Worm (Caenorhabditis elegans) whole organism, late embryonic: Measurements from ENCODE around the gene C07E3.10.
A peak's percentile ranks its signal among the peaks of the same experiment; 100 is the strongest.

Experiments
- C08G9.2 ChIP-seq: sonication (generic microtip); optimal IDR thresholded peaks from 2 replicates; lab custom pipeline; 2016; ENCODE audit warnings: mild to moderate bottlenecking, missing genetic modification characterization, moderate library complexity, missing compliant biosample characterization
- F13H6.1 ChIP-seq: sonication (generic microtip); optimal IDR thresholded peaks from 2 replicates; lab custom pipeline; 2016; ENCODE audit warnings: missing genetic modification characterization, missing compliant biosample characterization
- K09A11.1 ChIP-seq: sonication (generic microtip); optimal IDR thresholded peaks from 2 replicates; lab custom pipeline; 2017; ENCODE audit warnings: antibody characterized with exemption, mild to moderate bottlenecking, missing genetic modification characterization, missing compliant biosample characterization; ENCODE audit not compliant: insufficient read depth
- T23F11.4 ChIP-seq: fragments of 200-800 bp; sonication (Bioruptor generic); optimal IDR thresholded peaks from 2 replicates; lab custom pipeline; 2018; ENCODE audit warnings: mild to moderate bottlenecking, missing genetic modification characterization, missing compliant biosample characterization
- ahr-1 ChIP-seq: sonication (generic microtip); optimal IDR thresholded peaks from 2 replicates; lab custom pipeline; 2016; ENCODE audit warnings: missing genetic modification characterization, missing compliant biosample characterization
- ceh-14 ChIP-seq: sonication (generic microtip); optimal IDR thresholded peaks from 2 replicates; lab custom pipeline; 2016; ENCODE audit warnings: missing genotype, missing genetic modification characterization, missing compliant biosample characterization
- ceh-18 ChIP-seq: sonication (generic microtip); optimal IDR thresholded peaks from 2 replicates; lab custom pipeline; 2016; ENCODE audit warnings: missing genetic modification characterization, missing compliant biosample characterization
- ceh-2 ChIP-seq: sonication (generic microtip); optimal IDR thresholded peaks from 2 replicates; lab custom pipeline; 2016; ENCODE audit warnings: missing genotype, missing genetic modification characterization, missing compliant biosample characterization
- ceh-22 ChIP-seq: sonication (generic microtip); optimal IDR thresholded peaks from 2 replicates; lab custom pipeline; 2017; ENCODE audit warnings: missing biosample characterization, missing genetic modification characterization
- ceh-30 ChIP-seq: fragments of 150-350 bp; optimal IDR thresholded peaks from 2 replicates; lab custom pipeline; 2014; ENCODE audit warnings: missing biosample characterization, missing genetic modification characterization
- ceh-34 ChIP-seq: sonication (generic microtip); optimal IDR thresholded peaks from 2 replicates; lab custom pipeline; 2016; ENCODE audit warnings: mild to moderate bottlenecking, missing genetic modification characterization, missing compliant biosample characterization
- ceh-45 ChIP-seq: fragments of 200-800 bp; sonication (Bioruptor generic); IDR thresholded peaks from 2 replicates; pipeline ENCODE4 v1.3.6; 2022; ENCODE audit warnings: missing genetic modification reagents, missing genetic modification characterization, missing compliant biosample characterization
- ceh-48 ChIP-seq: sonication (generic microtip); optimal IDR thresholded peaks from 2 replicates; lab custom pipeline; 2016; ENCODE audit warnings: missing genetic modification characterization, inconsistent platforms, missing compliant biosample characterization
- che-1 ChIP-seq: sonication (generic microtip); optimal IDR thresholded peaks from 2 replicates; lab custom pipeline; 2016; ENCODE audit warnings: mild to moderate bottlenecking, missing genetic modification characterization, missing compliant biosample characterization
- dve-1 ChIP-seq: sonication (generic microtip); optimal IDR thresholded peaks from 2 replicates; lab custom pipeline; 2017; ENCODE audit warnings: antibody characterized with exemption, mild to moderate bottlenecking, missing genetic modification characterization, missing compliant biosample characterization
- elt-2 ChIP-seq: sonication (generic microtip); optimal IDR thresholded peaks from 2 replicates; lab custom pipeline; 2016; ENCODE audit warnings: missing genetic modification reagents, missing genetic modification characterization, missing compliant biosample characterization
- eyg-1 ChIP-seq: sonication (generic microtip); optimal IDR thresholded peaks from 2 replicates; lab custom pipeline; 2016; ENCODE audit warnings: missing genotype, missing genetic modification characterization, missing compliant biosample characterization
- fkh-6 ChIP-seq: sonication (generic microtip); optimal IDR thresholded peaks from 2 replicates; lab custom pipeline; 2016; ENCODE audit warnings: missing genetic modification characterization, missing compliant biosample characterization
- gmeb-2 ChIP-seq: sonication (generic microtip); optimal IDR thresholded peaks from 2 replicates; lab custom pipeline; 2016; ENCODE audit warnings: missing genetic modification characterization, inconsistent platforms, missing compliant biosample characterization
- hlh-15 ChIP-seq: sonication (generic microtip); optimal IDR thresholded peaks from 2 replicates; lab custom pipeline; 2016; ENCODE audit warnings: missing genetic modification characterization, missing compliant biosample characterization
- hlh-30 ChIP-seq: sonication (generic microtip); optimal IDR thresholded peaks from 2 replicates; lab custom pipeline; 2017; ENCODE audit warnings: antibody characterized with exemption, missing genetic modification characterization, missing compliant biosample characterization; ENCODE audit not compliant: insufficient read depth
- hlh-6 ChIP-seq: sonication (generic microtip); optimal IDR thresholded peaks from 2 replicates; lab custom pipeline; 2016; ENCODE audit warnings: missing genotype, missing genetic modification characterization, missing compliant biosample characterization
- hlh-8 ChIP-seq: sonication (generic microtip); optimal IDR thresholded peaks from 2 replicates; lab custom pipeline; 2016; ENCODE audit warnings: missing genotype, missing genetic modification characterization, missing compliant biosample characterization
- mec-3 ChIP-seq: sonication (generic microtip); optimal IDR thresholded peaks from 2 replicates; lab custom pipeline; 2016; ENCODE audit warnings: borderline replicate concordance, missing genetic modification characterization, missing compliant biosample characterization
- nhr-232 ChIP-seq: sonication (generic microtip); optimal IDR thresholded peaks from 2 replicates; lab custom pipeline; 2016; ENCODE audit warnings: missing genetic modification characterization, missing compliant biosample characterization
- pax-1 ChIP-seq: fragments of 150-350 bp; optimal IDR thresholded peaks from 2 replicates; lab custom pipeline; 2014; ENCODE audit warnings: missing biosample characterization, missing genetic modification characterization
- pha-2 ChIP-seq: sonication (generic microtip); optimal IDR thresholded peaks from 2 replicates; lab custom pipeline; 2017; ENCODE audit warnings: mild to moderate bottlenecking, missing genetic modification characterization, missing compliant biosample characterization
- pha-4 ChIP-seq: fragments of 150-350 bp; optimal IDR thresholded peaks from 2 replicates; lab custom pipeline; 2018; ENCODE audit warnings: missing biosample characterization, missing genetic modification reagents, missing genetic modification characterization
- rnt-1 ChIP-seq: sonication (generic microtip); optimal IDR thresholded peaks from 2 replicates; lab custom pipeline; 2016; ENCODE audit warnings: missing genetic modification characterization, missing compliant biosample characterization
- sdc-2 ChIP-seq: sonication (generic microtip); optimal IDR thresholded peaks from 2 replicates; lab custom pipeline; 2016; ENCODE audit warnings: missing genotype, missing genetic modification characterization, missing compliant biosample characterization
- sox-2 ChIP-seq: fragments of 200-800 bp; sonication (Bioruptor generic); IDR thresholded peaks from 2 replicates; pipeline ENCODE4 v1.3.6; 2022; ENCODE audit warnings: missing genetic modification reagents, missing genetic modification characterization, missing compliant biosample characterization
- sox-4 ChIP-seq: sonication (generic microtip); optimal IDR thresholded peaks from 2 replicates; lab custom pipeline; 2017; ENCODE audit warnings: mild to moderate bottlenecking, missing genetic modification characterization, inconsistent platforms, missing compliant biosample characterization
- tbx-2 ChIP-seq: sonication (generic microtip); optimal IDR thresholded peaks from 2 replicates; lab custom pipeline; 2016; ENCODE audit warnings: missing genetic modification characterization, missing compliant biosample characterization
- tbx-7 ChIP-seq: sonication (generic microtip); optimal IDR thresholded peaks from 2 replicates; lab custom pipeline; 2016; ENCODE audit warnings: missing genotype, missing genetic modification characterization, missing compliant biosample characterization
- unc-42 ChIP-seq: sonication (generic microtip); optimal IDR thresholded peaks from 2 replicates; lab custom pipeline; 2016; ENCODE audit warnings: missing genotype, missing genetic modification characterization, missing compliant biosample characterization
- unc-55 ChIP-seq: sonication (generic microtip); optimal IDR thresholded peaks from 2 replicates; lab custom pipeline; 2017; ENCODE audit warnings: missing biosample characterization, missing genetic modification reagents, missing genetic modification characterization
- unc-86 ChIP-seq: sonication (generic microtip); optimal IDR thresholded peaks from 2 replicates; lab custom pipeline; 2016; ENCODE audit warnings: missing genetic modification characterization, missing compliant biosample characterization
- zip-5 ChIP-seq: sonication (generic microtip); optimal IDR thresholded peaks from 2 replicates; lab custom pipeline; 2016; ENCODE audit warnings: missing genetic modification characterization, missing compliant biosample characterization

The C07E3.10 gene

DNA sequence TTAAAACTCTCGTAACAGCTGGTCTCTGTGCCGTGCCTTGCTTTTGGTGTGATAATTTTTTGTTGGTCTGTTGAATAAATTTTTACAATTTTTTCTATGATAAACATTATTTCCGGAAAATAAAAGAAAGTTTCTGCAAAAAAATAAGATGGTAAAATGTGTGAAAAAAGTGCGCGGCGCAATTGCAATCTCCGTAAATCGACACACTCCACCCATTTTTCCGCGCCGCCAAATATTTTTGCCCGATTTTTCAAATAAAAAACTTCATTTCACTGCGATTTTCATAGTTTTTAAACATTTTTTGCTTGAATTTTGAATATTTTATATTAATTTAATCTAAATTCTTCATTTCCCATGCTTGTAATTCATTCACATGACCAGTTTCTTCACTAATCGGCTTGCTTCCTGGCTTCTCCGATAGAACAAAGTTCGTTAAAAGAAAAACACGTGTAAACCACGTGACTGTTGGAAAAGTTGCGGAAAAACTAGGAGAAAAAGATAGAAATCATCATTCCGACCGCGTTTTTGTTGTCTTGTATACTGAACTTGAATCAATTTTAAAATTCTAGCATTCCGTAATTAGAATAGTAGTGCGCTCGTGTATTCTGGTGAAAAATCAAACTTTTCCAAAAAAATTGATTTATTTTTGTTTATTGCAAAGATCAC, 42.0 kb downstream of the C07E3.10 start (continued):
- TF ChIP-seq che-1 (tag; lab: Kevin White, UChicago), result peak; percentile 60
- TF ChIP-seq sdc-2, result no peak
- TF ChIP-seq K09A11.1 (tag; lab: Kevin White, UChicago), result peak; percentile 58
- TF ChIP-seq ceh-14 (tag; lab: Kevin White, UChicago), result peak; percentile 70
- no peak for TF ChIP-seq T23F11.4
- no peak for TF ChIP-seq unc-86 (tag; lab: Kevin White, UChicago)
- TF ChIP-seq ceh-22 (tag; lab: Kevin White, UChicago), result no peak
- TF ChIP-seq pax-1 (tag; lab: Kevin White, UChicago), result no peak
- TF ChIP-seq dve-1 (tag; lab: Kevin White, UChicago), result peak; percentile 16
- TF ChIP-seq ceh-30 (tag; lab: Kevin White, UChicago), result no peak
- peak; percentile 19; the same call in 1 of the 2 replicates for TF ChIP-seq sox-2 (GFP tag; lab: Robert Waterston, UW)
- no peak for TF ChIP-seq unc-55
- TF ChIP-seq C08G9.2, result peak; percentile 36
- TF ChIP-seq ceh-48 (tag; lab: Kevin White, UChicago), result peak; percentile 31
- TF ChIP-seq ahr-1 (tag; lab: Kevin White, UChicago), result peak; percentile 46
- peak; percentile 54 for TF ChIP-seq nhr-232 (tag; lab: Kevin White, UChicago)
- TF ChIP-seq ceh-34 (tag; lab: Kevin White, UChicago), result peak; percentile 59
- peak; percentile 0 for TF ChIP-seq fkh-6
- peak; percentile 67 for TF ChIP-seq gmeb-2 (tag; lab: Kevin White, UChicago)
- no peak for TF ChIP-seq pha-4
- TF ChIP-seq unc-42 (tag; lab: Kevin White, UChicago), result peak; percentile 34
- no peak for TF ChIP-seq hlh-6 (tag; lab: Kevin White, UChicago)
- peak; percentile 53; the same call in 1 of the 2 replicates for TF ChIP-seq ceh-45 (GFP tag; lab: Robert Waterston, UW)
- no peak for TF ChIP-seq mec-3 (tag; lab: Kevin White, UChicago)
- TF ChIP-seq F13H6.1, result peak; percentile 17
- peak; percentile 42 for TF ChIP-seq ceh-2 (tag; lab: Kevin White, UChicago)
- peak; percentile 61 for TF ChIP-seq pha-2
- no peak for TF ChIP-seq rnt-1
- TF ChIP-seq eyg-1 (tag; lab: Kevin White, UChicago), result peak; percentile 12
- peak; percentile 40 for TF ChIP-seq zip-5 (tag; lab: Kevin White, UChicago)

DNA sequence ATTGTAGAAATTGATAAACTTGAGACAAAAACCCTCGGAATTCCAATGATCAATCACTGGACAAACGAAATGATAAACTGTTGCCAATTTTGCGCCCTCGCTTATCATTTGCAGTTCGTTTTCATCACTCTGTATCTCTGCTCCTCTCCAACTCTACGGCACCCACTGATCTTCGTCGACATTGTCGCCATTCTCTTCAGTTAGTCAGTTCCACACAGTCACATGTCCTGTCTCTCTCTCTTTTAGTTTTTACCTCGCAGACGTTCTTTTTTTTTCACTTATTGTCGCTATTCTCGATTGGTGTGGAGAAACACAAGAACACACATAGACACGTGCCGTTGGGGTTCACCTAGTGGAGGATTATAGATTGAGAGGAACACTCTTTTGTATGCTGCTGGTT, 42.9 kb downstream of the C07E3.10 start:
- TF ChIP-seq hlh-8 (tag; lab: Kevin White, UChicago) (no peak), elt-2 (tag; lab: Kevin White, UChicago) (peak; percentile 37), hlh-30 (tag; lab: Kevin White, UChicago) (peak; percentile 52), rnt-1 (no peak)

DNA sequence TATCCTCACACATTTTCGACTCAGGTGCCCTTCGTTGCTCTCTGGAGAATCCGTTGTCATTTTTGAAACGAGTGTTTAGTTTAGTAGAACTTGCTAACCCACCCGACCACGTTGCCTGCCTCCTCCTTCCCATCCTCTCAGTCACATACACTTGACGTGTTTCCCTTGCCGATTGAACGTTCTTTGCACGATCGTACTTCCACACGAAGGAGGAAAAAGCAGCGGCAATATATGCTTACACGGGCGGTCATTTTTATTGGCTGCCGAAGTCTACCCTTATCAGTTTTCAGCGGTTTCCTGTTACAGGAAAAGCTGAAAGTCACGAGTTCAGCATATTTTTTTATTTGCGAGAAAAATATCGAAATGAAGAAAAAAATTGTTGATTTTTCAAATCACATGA, 43.6 kb downstream of the C07E3.10 start:
- TF ChIP-seq ceh-48 (tag; lab: Kevin White, UChicago) (no peak), tbx-2 (tag; lab: Kevin White, UChicago) (peak; percentile 9), sox-4 (tag; lab: Kevin White, UChicago) (no peak)
- TF ChIP-seq, all 69 proteins: peak for 1

DNA sequence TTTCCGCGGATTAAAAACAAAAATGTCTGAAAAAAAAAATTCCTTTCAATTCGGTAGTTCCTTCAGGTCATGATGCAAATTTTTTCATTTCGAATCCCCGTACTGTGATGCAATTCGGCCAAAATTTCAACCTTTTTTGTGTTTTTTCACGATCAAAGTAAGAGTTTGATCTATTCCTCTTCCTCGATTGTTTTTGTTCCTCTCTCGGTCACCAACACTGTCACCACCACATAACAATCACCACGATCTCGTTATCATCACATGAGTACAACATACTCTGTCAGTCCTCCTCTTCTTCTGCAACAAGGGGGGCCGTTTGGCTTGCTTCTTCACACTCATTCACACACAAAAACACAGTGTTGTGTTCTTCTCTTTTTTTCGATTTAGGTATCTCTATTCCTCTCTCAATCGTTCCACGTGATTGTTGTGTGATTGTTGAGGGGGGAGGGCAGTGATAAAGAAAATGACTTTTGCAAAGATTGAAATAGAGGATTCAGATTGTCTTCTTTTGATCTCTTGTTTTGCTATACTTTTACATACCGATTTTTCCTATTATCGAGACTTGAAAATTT, 44.2 kb downstream of the C07E3.10 start:
- TF ChIP-seq hlh-15 (tag; lab: Kevin White, UChicago) (no peak), tbx-7 (tag; lab: Kevin White, UChicago) (no peak), ceh-45 (GFP tag; lab: Robert Waterston, UW) (no peak), pha-4 (no peak), ceh-18 (tag; lab: Kevin White, UChicago) (no peak), elt-2 (tag; lab: Kevin White, UChicago) (peak; percentile 1)
